Fruit fly (Drosophila melanogaster) whole organism, embryonic: ENCODE results near the gene Gbs-76A.
A peak's percentile ranks its signal among the peaks of the same experiment; 100 is the strongest.

Experiments used
- Ada2b ChIP-seq: fragments of 200-800 bp; sonication (Bioruptor generic); IDR thresholded peaks from 2 replicates; pipeline ENCODE4 v1.3.6; 2022; ENCODE audit warnings: missing biosample characterization, missing genetic modification characterization
- B-H2 ChIP-seq: fragments of 200-800 bp; sonication (Bioruptor generic); optimal IDR thresholded peaks from 2 replicates; lab custom pipeline; 2018; ENCODE audit warnings: missing biosample characterization, mild to moderate bottlenecking, missing genetic modification characterization
- BEAF-32 ChIP-seq: fragments of 200-800 bp; sonication (Bioruptor generic); optimal IDR thresholded peaks from 3 replicates; lab custom pipeline; 2017; ENCODE audit warnings: missing biosample characterization, missing genetic modification characterization, mild to moderate bottlenecking, moderate library complexity, missing genetic modification reagents
- CG10209 ChIP-seq: fragments of 200-800 bp; sonication (Bioruptor generic); optimal IDR thresholded peaks from 3 replicates; lab custom pipeline; 2017; ENCODE audit warnings: missing biosample characterization, mild to moderate bottlenecking, missing genetic modification characterization, missing genetic modification reagents
- CG10366 ChIP-seq: fragments of 200-800 bp; sonication (Bioruptor generic); IDR thresholded peaks from 2 replicates; pipeline ENCODE4 v1.3.6; 2022; ENCODE audit warnings: missing biosample characterization, missing genetic modification characterization
- CG10543 ChIP-seq: fragments of 200-800 bp; sonication (Bioruptor generic); optimal IDR thresholded peaks from 3 replicates; lab custom pipeline; 2017; ENCODE audit warnings: missing biosample characterization, mild to moderate bottlenecking, missing genetic modification characterization, moderate library complexity
- CG11456 ChIP-seq: fragments of 200-800 bp; sonication (Bioruptor generic); IDR thresholded peaks from 3 replicates; pipeline ENCODE4 v1.3.6; 2022; ENCODE audit warnings: missing biosample characterization, missing genetic modification characterization
- CG12155 ChIP-seq: fragments of 200-800 bp; sonication (Bioruptor generic); optimal IDR thresholded peaks from 3 replicates; lab custom pipeline; 2016; ENCODE audit warnings: missing biosample characterization, missing genetic modification characterization
- CG13424 ChIP-seq: fragments of 200-800 bp; sonication (Bioruptor generic); optimal IDR thresholded peaks from 2 replicates; lab custom pipeline; 2019; ENCODE audit warnings: missing biosample characterization, mild to moderate bottlenecking, missing genetic modification characterization, moderate library complexity
- CG14050 ChIP-seq: fragments of 200-800 bp; sonication (Bioruptor generic); IDR thresholded peaks from 3 replicates; pipeline ENCODE4 v1.3.6; 2022; ENCODE audit warnings: missing biosample characterization, missing genetic modification characterization
- CG14667 ChIP-seq: fragments of 200-800 bp; sonication (Bioruptor generic); IDR thresholded peaks from 2 replicates; pipeline ENCODE4 v1.3.6; 2022; ENCODE audit warnings: missing biosample characterization, missing genetic modification characterization
- CG17186 ChIP-seq: fragments of 200-800 bp; sonication (Bioruptor generic); optimal IDR thresholded peaks from 3 replicates; lab custom pipeline; 2017; ENCODE audit warnings: missing biosample characterization, missing genetic modification reagents, missing genetic modification characterization
- CG17802 ChIP-seq: fragments of 200-800 bp; sonication (Bioruptor generic); optimal IDR thresholded peaks from 2 replicates; lab custom pipeline; 2018; ENCODE audit warnings: missing biosample characterization, mild to moderate bottlenecking, missing genetic modification characterization, moderate library complexity
- CG18011 ChIP-seq: fragments of 200-800 bp; sonication (Bioruptor generic); optimal IDR thresholded peaks from 2 replicates; lab custom pipeline; 2017; ENCODE audit warnings: missing biosample characterization, missing genetic modification characterization, mild to moderate bottlenecking, moderate library complexity, missing genotype
- CG2116 ChIP-seq: fragments of 200-800 bp; sonication (Bioruptor generic); optimal IDR thresholded peaks from 3 replicates; lab custom pipeline; 2018; ENCODE audit warnings: missing biosample characterization, mild to moderate bottlenecking, missing genetic modification characterization
- CG6689 ChIP-seq: fragments of 200-800 bp; sonication (Bioruptor generic); IDR thresholded peaks from 2 replicates; pipeline ENCODE4 v1.3.6; 2022; ENCODE audit warnings: missing biosample characterization, missing genetic modification characterization
- CG7745 ChIP-seq: fragments of 200-800 bp; sonication (Bioruptor generic); optimal IDR thresholded peaks from 2 replicates; lab custom pipeline; 2018; ENCODE audit warnings: missing biosample characterization, mild to moderate bottlenecking, missing genetic modification characterization, moderate library complexity
- CG7839 ChIP-seq: fragments of 200-800 bp; sonication (Bioruptor generic); optimal IDR thresholded peaks from 3 replicates; lab custom pipeline; 2018; ENCODE audit warnings: missing biosample characterization, mild to moderate bottlenecking, missing genetic modification characterization, moderate library complexity
- CG8944 ChIP-seq: fragments of 200-800 bp; sonication (Bioruptor generic); optimal IDR thresholded peaks from 3 replicates; lab custom pipeline; 2016; ENCODE audit warnings: missing biosample characterization, missing genetic modification characterization
- CG9609 ChIP-seq: fragments of 200-800 bp; sonication (Bioruptor generic); optimal IDR thresholded peaks from 3 replicates; lab custom pipeline; 2016; ENCODE audit warnings: missing biosample characterization, missing genetic modification characterization
- CG9797 ChIP-seq: fragments of 200-800 bp; sonication (Bioruptor generic); optimal IDR thresholded peaks from 3 replicates; lab custom pipeline; 2018; ENCODE audit warnings: missing biosample characterization, mild to moderate bottlenecking, missing genetic modification characterization
- Camta ChIP-seq: fragments of 200-800 bp; sonication (Bioruptor generic); optimal IDR thresholded peaks from 2 replicates; lab custom pipeline; 2016; ENCODE audit warnings: missing biosample characterization, missing genetic modification characterization
- Deaf1 ChIP-seq: fragments of 200-800 bp; optimal IDR thresholded peaks from 3 replicates; lab custom pipeline; 2019; ENCODE audit warnings: missing biosample characterization, mild to moderate bottlenecking, missing genetic modification characterization, moderate library complexity
- Drgx ChIP-seq: fragments of 200-800 bp; sonication (Bioruptor generic); IDR thresholded peaks from 2 replicates; pipeline ENCODE4 v1.3.6; 2022; ENCODE audit warnings: missing biosample characterization, missing genetic modification characterization
- Eip74EF ChIP-seq, 2 experiments: fragments of 200-800 bp in 1 of 2; fragments of >200 bp in 1 of 2; sonication (Bioruptor generic) in 1 of 2; optimal IDR thresholded peaks; 2 replicates each; lab custom pipeline; 2017 to 2019; ENCODE audit warnings: missing biosample characterization in 2 of 2, missing genetic modification characterization in 2 of 2, mild to moderate bottlenecking in 1 of 2, moderate library complexity in 1 of 2
- HLH4C ChIP-seq: fragments of 200-800 bp; sonication (Bioruptor generic); IDR thresholded peaks from 3 replicates; pipeline ENCODE4 v1.3.6; 2022; ENCODE audit warnings: missing biosample characterization, missing genetic modification characterization; ENCODE audit not compliant: partially characterized antibody
- Hr3 ChIP-seq: fragments of 200-800 bp; sonication (Bioruptor generic); optimal IDR thresholded peaks from 3 replicates; lab custom pipeline; 2016; ENCODE audit warnings: missing biosample characterization, missing genetic modification characterization
- Six4 ChIP-seq: fragments of 200-800 bp; sonication (Bioruptor generic); optimal IDR thresholded peaks from 2 replicates; lab custom pipeline; 2016; ENCODE audit warnings: missing biosample characterization, missing genetic modification characterization
- Spps ChIP-seq: fragments of 200-800 bp; sonication (Bioruptor generic); optimal IDR thresholded peaks from 2 replicates; lab custom pipeline; 2018; ENCODE audit warnings: missing biosample characterization, mild to moderate bottlenecking, missing genetic modification characterization
- ab ChIP-seq: fragments of 200-800 bp; sonication (Bioruptor generic); optimal IDR thresholded peaks from 2 replicates; lab custom pipeline; 2016; ENCODE audit warnings: missing biosample characterization, missing genetic modification characterization
- az2 ChIP-seq: fragments of 200-800 bp; sonication (Bioruptor generic); optimal IDR thresholded peaks from 3 replicates; lab custom pipeline; 2016; ENCODE audit warnings: missing biosample characterization, missing genetic modification characterization
- chinmo ChIP-seq: fragments of 200-800 bp; sonication (Bioruptor generic); IDR thresholded peaks from 4 replicates; pipeline ENCODE4 v1.3.6; 2022; ENCODE audit warnings: missing biosample characterization, missing genetic modification characterization; ENCODE audit not compliant: partially characterized antibody
- crp ChIP-seq, 2 experiments: fragments of 200-800 bp; sonication (Bioruptor generic); optimal IDR thresholded peaks; 2 replicates in 1 of 2; 3 replicates in 1 of 2; lab custom pipeline; 2017; ENCODE audit warnings: missing biosample characterization in 2 of 2, missing genetic modification characterization in 2 of 2, mild to moderate bottlenecking in 1 of 2, moderate library complexity in 1 of 2
- disco-r ChIP-seq: fragments of 200-800 bp; sonication (Bioruptor generic); optimal IDR thresholded peaks from 2 replicates; lab custom pipeline; 2016; ENCODE audit warnings: missing biosample characterization, missing genetic modification characterization
- dysf ChIP-seq: fragments of 200-800 bp; sonication (Bioruptor generic); IDR thresholded peaks from 3 replicates; pipeline ENCODE4 v1.3.6; 2022; ENCODE audit warnings: missing biosample characterization, missing genetic modification characterization
- ems ChIP-seq: fragments of 200-800 bp; sonication (Bioruptor generic); optimal IDR thresholded peaks from 3 replicates; lab custom pipeline; 2016; ENCODE audit warnings: missing biosample characterization, missing genetic modification characterization
- gro ChIP-seq: fragments of 200-800 bp; sonication (Bioruptor generic); optimal IDR thresholded peaks from 2 replicates; lab custom pipeline; 2016; ENCODE audit warnings: missing biosample characterization, missing genetic modification characterization
- inv ChIP-seq: fragments of 200-800 bp; sonication (Bioruptor generic); IDR thresholded peaks from 2 replicates; pipeline ENCODE4 v1.3.6; 2022; ENCODE audit warnings: missing biosample characterization, missing genetic modification characterization; ENCODE audit not compliant: partially characterized antibody
- lmd ChIP-seq: fragments of 200-800 bp; sonication (Bioruptor generic); IDR thresholded peaks from 2 replicates; pipeline ENCODE4 v1.3.6; 2022; ENCODE audit warnings: missing biosample characterization, missing genetic modification characterization
- nerfin-1 ChIP-seq: fragments of 200-800 bp; sonication (Bioruptor generic); optimal IDR thresholded peaks from 3 replicates; lab custom pipeline; 2019; ENCODE audit warnings: missing biosample characterization, mild to moderate bottlenecking, missing genetic modification characterization, moderate library complexity
- nom ChIP-seq: fragments of 200-800 bp; sonication (Bioruptor generic); optimal IDR thresholded peaks from 2 replicates; lab custom pipeline; 2017; ENCODE audit warnings: missing biosample characterization, missing genetic modification characterization, mild to moderate bottlenecking, moderate library complexity, missing genetic modification reagents
- odd ChIP-seq: fragments of 200-800 bp; sonication (Bioruptor generic); optimal IDR thresholded peaks from 2 replicates; lab custom pipeline; 2017; ENCODE audit warnings: missing biosample characterization, mild to moderate bottlenecking, missing genetic modification characterization
- ranshi ChIP-seq: fragments of 200-800 bp; sonication (Bioruptor generic); IDR thresholded peaks from 2 replicates; pipeline ENCODE4 v1.3.6; 2022; ENCODE audit warnings: missing biosample characterization, missing genetic modification characterization
- sens-2 ChIP-seq: fragments of 200-800 bp; sonication (Bioruptor generic); IDR thresholded peaks from 2 replicates; pipeline ENCODE4 v1.3.6; 2022; ENCODE audit warnings: missing biosample characterization, missing genetic modification characterization
- slou ChIP-seq: fragments of 200-800 bp; sonication (Bioruptor generic); optimal IDR thresholded peaks from 3 replicates; lab custom pipeline; 2016; ENCODE audit warnings: missing biosample characterization, missing genetic modification characterization
- tna ChIP-seq: fragments of 200-800 bp; sonication (Bioruptor generic); IDR thresholded peaks from 2 replicates; pipeline ENCODE4 v1.3.6; 2022; ENCODE audit warnings: missing biosample characterization, missing genetic modification characterization; ENCODE audit not compliant: partially characterized antibody
- toy ChIP-seq: fragments of 200-800 bp; sonication (Bioruptor generic); IDR thresholded peaks from 2 replicates; pipeline ENCODE4 v1.3.6; 2022; ENCODE audit warnings: missing biosample characterization, missing genetic modification characterization
- trem ChIP-seq: fragments of 200-800 bp; optimal IDR thresholded peaks from 3 replicates; lab custom pipeline; 2019; ENCODE audit warnings: missing biosample characterization, mild to moderate bottlenecking, missing genetic modification characterization, moderate library complexity
- tup ChIP-seq: fragments of 200-800 bp; sonication (Bioruptor generic); optimal IDR thresholded peaks from 2 replicates; lab custom pipeline; 2016; ENCODE audit warnings: missing biosample characterization, mild to moderate bottlenecking, missing genetic modification characterization, moderate library complexity
- zen ChIP-seq: fragments of 200-800 bp; sonication (Bioruptor generic); optimal IDR thresholded peaks from 3 replicates; lab custom pipeline; 2018; ENCODE audit warnings: missing biosample characterization, mild to moderate bottlenecking, missing genetic modification characterization, moderate library complexity

The Gbs-76A gene

dm6 chr3L:19264141-19264487 is 28.5 kb downstream of the Gbs-76A start, which contains the start of gene Max (continued):
- TF ChIP-seq CG9609 (GFP tag; lab: Kevin White, UChicago) (no peak), odd (GFP tag; lab: Kevin White, UChicago) (peak; percentile 48), CG12155 (peak; percentile 64), Spps (tag; lab: Kevin White, UChicago) (peak; percentile 44), dysf (GFP tag; lab: Robert Waterston, UW) (peak; percentile 73), CG9797 (GFP tag; lab: Kevin White, UChicago) (peak; percentile 90), CG10366 (peak; percentile 77), slou (GFP tag; lab: Kevin White, UChicago) (peak; percentile 24), ab (GFP tag; lab: Kevin White, UChicago) (no peak), nom (peak; percentile 32), CG14667 (GFP tag; lab: Robert Waterston, UW) (peak; percentile 58), Eip74EF (GFP tag; optimal IDR thresholded peaks at IDR 0.05; lab: Kevin White, UChicago) (no peak), trem (tag; lab: Kevin White, UChicago) (peak; percentile 90), Camta (no peak), gro (GFP tag; lab: Kevin White, UChicago) (no peak), CG7839 (tag; lab: Kevin White, UChicago) (peak; percentile 72), HLH4C (no peak), toy (GFP tag; lab: Robert Waterston, UW) (no peak), inv (GFP tag; lab: Robert Waterston, UW) (no peak), B-H2 (GFP tag; lab: Kevin White, UChicago) (peak; percentile 82), Six4 (peak; percentile 43), nerfin-1 (tag; lab: Kevin White, UChicago) (peak; percentile 28), disco-r (GFP tag; lab: Kevin White, UChicago) (no peak), Hr3 (GFP tag; lab: Kevin White, UChicago) (peak; percentile 51), chinmo (no peak), CG17802 (tag; lab: Kevin White, UChicago) (peak; percentile 45), CG2116 (GFP tag; lab: Kevin White, UChicago) (peak; percentile 50), tup (GFP tag; lab: Kevin White, UChicago) (no peak), CG13424 (tag; lab: Kevin White, UChicago) (peak; percentile 83), ranshi (peak; percentile 59; the same call in 1 of the 2 replicates), CG8944 (no peak), CG7745 (tag; lab: Kevin White, UChicago) (no peak), sens-2 (GFP tag; lab: Robert Waterston, UW) (0 out of 2 replicates have a peak, but pooled peaks have one; percentile 20), lmd (GFP tag; lab: Robert Waterston, UW) (peak; percentile 62), Ada2b (GFP tag; lab: Robert Waterston, UW) (peak; percentile 60), crp (GFP tag; optimal IDR thresholded peaks at IDR 0.05; lab: Kevin White, UChicago) (peak in 1 of 2 experiments; percentile 31), CG18011 (peak; percentile 34), CG14050 (GFP tag; lab: Robert Waterston, UW) (peak; percentile 46; the same call in 1 of the 3 replicates), zen (tag; lab: Kevin White, UChicago) (peak; percentile 45), CG17186 (GFP tag; lab: Kevin White, UChicago) (peak; percentile 24), tna (no peak), az2 (GFP tag; lab: Kevin White, UChicago) (peak; percentile 63), CG6689 (GFP tag; lab: Robert Waterston, UW) (peak; percentile 80), BEAF-32 (GFP tag; lab: Kevin White, UChicago) (peak; percentile 42), Drgx (peak; percentile 35; the same call in 1 of the 2 replicates), ems (peak; percentile 30), CG10209 (GFP tag; lab: Kevin White, UChicago) (peak; percentile 62), Deaf1 (peak; percentile 44), CG11456 (peak; percentile 62; the same call in 2 of the 3 replicates), CG10543 (GFP tag; lab: Kevin White, UChicago) (peak; percentile 71)
